Worm (Caenorhabditis elegans): Measurements from ENCODE around the gene sdz-8.

DNA sequence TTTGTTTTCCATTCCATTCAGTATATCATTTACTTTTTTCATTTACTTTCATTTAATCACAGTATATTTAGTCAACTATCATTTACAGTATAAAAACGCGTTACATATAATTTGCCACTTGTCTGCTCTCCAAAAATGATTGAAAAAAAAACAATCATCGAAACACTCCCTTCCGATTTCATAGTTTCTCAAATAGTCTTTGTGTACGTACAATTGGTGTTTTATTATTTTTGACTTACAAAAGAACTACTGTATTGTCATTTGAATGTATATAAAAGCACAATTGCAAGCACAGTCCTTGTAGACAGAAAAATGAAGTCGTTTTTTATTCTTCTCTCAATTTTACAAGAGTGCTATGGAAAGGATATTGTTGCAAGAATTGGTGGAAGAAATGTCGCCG is 41.6 kb downstream of the sdz-8 start, which contains the start of gene nas-22:
- no peak for TF ChIP-seq unc-62 (GFP tag; optimal IDR thresholded peaks at IDR 0.05)
- TF ChIP-seq nhr-12 (tag; optimal IDR thresholded peaks at IDR 0.05) = no peak
- TF ChIP-seq mep-1 (tag; optimal IDR thresholded peaks at IDR 0.05) = no peak
- no peak for TF ChIP-seq elt-3 (tag; optimal IDR thresholded peaks at IDR 0.05)
- no peak for TF ChIP-seq elt-1 (tag; optimal IDR thresholded peaks at IDR 0.05; ENCODE audit: borderline replicate concordance, insufficient read depth)
- no peak for TF ChIP-seq lin-13 (tag; optimal IDR thresholded peaks at IDR 0.05)
- no peak for TF ChIP-seq nhr-28 (tag; optimal IDR thresholded peaks at IDR 0.05)
